Worm (Caenorhabditis elegans): ENCODE data around the gene C24H11.2.

ce11 chrIII:11829585-11830195 lies 37.5 kb upstream of the C24H11.2 start:
- TF ChIP-seq unc-62 (GFP tag; optimal IDR thresholded peaks at IDR 0.05), result no peak
- TF ChIP-seq ceh-83 (GFP tag; optimal IDR thresholded peaks at IDR 0.05), result no peak

All from whole organism, mixed stage, embryonic.